Fruit fly (Drosophila melanogaster): ENCODE data around the gene CG32576.
A peak's percentile ranks its signal among the peaks of the same experiment; 100 is the strongest.

CG32576 gene

dm6 chrX:16278783-16279182 is 9.6 kb downstream of the CG32576 start (continued):
- peak; percentile 84 for TF ChIP-seq zfh1 (GFP tag; IDR thresholded peaks at IDR 0.05)
- TF ChIP-seq Eip74EF (GFP tag; optimal IDR thresholded peaks at IDR 0.05), result peak in 1 of 2 experiments; percentile 79
- peak; percentile 88 for TF ChIP-seq so (GFP tag; IDR thresholded peaks at IDR 0.05)
- TF ChIP-seq CG6683 (GFP tag; optimal IDR thresholded peaks at IDR 0.05), result peak; percentile 71
- peak; percentile 72 for TF ChIP-seq danr (GFP tag; IDR thresholded peaks at IDR 0.05)
- TF ChIP-seq Nf-YA (GFP tag; IDR thresholded peaks at IDR 0.05), result peak; percentile 55; the same call in 1 of the 2 replicates
- peak; percentile 79 for TF ChIP-seq sisA (GFP tag; IDR thresholded peaks at IDR 0.05)
- no peak for TF ChIP-seq mld (GFP tag; IDR thresholded peaks at IDR 0.05; ENCODE audit: partially characterized antibody)
- peak; percentile 83 for TF ChIP-seq MTF-1 (GFP tag; optimal IDR thresholded peaks at IDR 0.05; ENCODE audit: borderline replicate concordance)
- peak; percentile 79 for TF ChIP-seq CG15601 (tag; optimal IDR thresholded peaks at IDR 0.05)
- no peak for TF ChIP-seq z (GFP tag; IDR thresholded peaks at IDR 0.05)
- peak; percentile 85 for TF ChIP-seq Ets65A (GFP tag)
- TF ChIP-seq CG14441 (GFP tag; IDR thresholded peaks at IDR 0.05), result peak; percentile 81
- peak; percentile 54 for TF ChIP-seq CG17802 (tag; optimal IDR thresholded peaks at IDR 0.05)
- peak; percentile 71 for TF ChIP-seq CG6765 (GFP tag; optimal IDR thresholded peaks at IDR 0.05)
- TF ChIP-seq CG4707 (GFP tag; optimal IDR thresholded peaks at IDR 0.05), result peak; percentile 81
- TF ChIP-seq dmrt11E (tag; optimal IDR thresholded peaks at IDR 0.05), result peak; percentile 88
- TF ChIP-seq amos (GFP tag; IDR thresholded peaks at IDR 0.05; ENCODE audit: partially characterized antibody), result no peak
- TF ChIP-seq gcm (GFP tag; optimal IDR thresholded peaks at IDR 0.05), result peak; percentile 84
- peak; percentile 71 for TF ChIP-seq fd64A (GFP tag; optimal IDR thresholded peaks at IDR 0.05)
- peak; percentile 9 for TF ChIP-seq NC2α (GFP tag; optimal IDR thresholded peaks at IDR 0.05)
- TF ChIP-seq CG12744 (GFP tag; optimal IDR thresholded peaks at IDR 0.05), result peak; percentile 15
- TF ChIP-seq Stat92E (GFP tag; optimal IDR thresholded peaks at IDR 0.05), result peak in 1 of 3 experiments; percentile 61
- TF ChIP-seq CG18476 (GFP tag; optimal IDR thresholded peaks at IDR 0.05), result peak; percentile 34
- TF ChIP-seq ems (GFP tag; optimal IDR thresholded peaks at IDR 0.05), result peak; percentile 46
- peak; percentile 70 for TF ChIP-seq CG16815 (GFP tag; optimal IDR thresholded peaks at IDR 0.05)
- no peak for TF ChIP-seq crol (GFP tag; IDR thresholded peaks at IDR 0.05)
- peak; percentile 83 for TF ChIP-seq Sox102F (GFP tag; optimal IDR thresholded peaks at IDR 0.05)
- TF ChIP-seq bbx (GFP tag; IDR thresholded peaks at IDR 0.05; ENCODE audit: partially characterized antibody), result no peak
- no peak for TF ChIP-seq CG14860 (GFP tag; IDR thresholded peaks at IDR 0.05; ENCODE audit: partially characterized antibody)
- TF ChIP-seq slou (GFP tag; optimal IDR thresholded peaks at IDR 0.05), result no peak
- TF ChIP-seq CG6272 (GFP tag; IDR thresholded peaks at IDR 0.05), result peak; percentile 46
- peak; percentile 57 for TF ChIP-seq pfk (GFP tag; optimal IDR thresholded peaks at IDR 0.05)
- peak; percentile 74 for TF ChIP-seq CG5953 (GFP tag; IDR thresholded peaks at IDR 0.05)
- TF ChIP-seq bab2 (GFP tag; optimal IDR thresholded peaks at IDR 0.05), result peak; percentile 46
- TF ChIP-seq Bgb (GFP tag; IDR thresholded peaks at IDR 0.05; ENCODE audit: partially characterized antibody), result no peak
- peak; percentile 67 for TF ChIP-seq Ptx1 (GFP tag; IDR thresholded peaks at IDR 0.05)
- peak; percentile 35 for TF ChIP-seq CG12155 (GFP tag; optimal IDR thresholded peaks at IDR 0.05)
- TF ChIP-seq Vsx1 (GFP tag; optimal IDR thresholded peaks at IDR 0.05), result peak; percentile 80
- peak; percentile 7 for TF ChIP-seq trh (GFP tag; optimal IDR thresholded peaks at IDR 0.05)
- TF ChIP-seq CG15073 (GFP tag; optimal IDR thresholded peaks at IDR 0.05), result no peak
- no peak for TF ChIP-seq CG6175 (GFP tag; IDR thresholded peaks at IDR 0.05)
- peak; percentile 68 for TF ChIP-seq cg (GFP tag; optimal IDR thresholded peaks at IDR 0.05)
- peak; percentile 81 for TF ChIP-seq CG4424 (GFP tag; optimal IDR thresholded peaks at IDR 0.05)
- TF ChIP-seq Nf-YB (GFP tag; optimal IDR thresholded peaks at IDR 0.05), result peak; percentile 72
- no peak for TF ChIP-seq Doc3 (GFP tag; IDR thresholded peaks at IDR 0.05; ENCODE audit: partially characterized antibody)
- peak; percentile 83 for TF ChIP-seq Hmr (GFP tag; optimal IDR thresholded peaks at IDR 0.05)
- peak; percentile 76 for TF ChIP-seq Xbp1 (GFP tag; optimal IDR thresholded peaks at IDR 0.05)
- peak; percentile 81 for TF ChIP-seq CG17328 (GFP tag; IDR thresholded peaks at IDR 0.05)
- TF ChIP-seq dati (GFP tag; IDR thresholded peaks at IDR 0.05), result peak; percentile 67
